Worm (Caenorhabditis elegans): ENCODE data around the gene srd-36.

Gene srd-36

DNA sequence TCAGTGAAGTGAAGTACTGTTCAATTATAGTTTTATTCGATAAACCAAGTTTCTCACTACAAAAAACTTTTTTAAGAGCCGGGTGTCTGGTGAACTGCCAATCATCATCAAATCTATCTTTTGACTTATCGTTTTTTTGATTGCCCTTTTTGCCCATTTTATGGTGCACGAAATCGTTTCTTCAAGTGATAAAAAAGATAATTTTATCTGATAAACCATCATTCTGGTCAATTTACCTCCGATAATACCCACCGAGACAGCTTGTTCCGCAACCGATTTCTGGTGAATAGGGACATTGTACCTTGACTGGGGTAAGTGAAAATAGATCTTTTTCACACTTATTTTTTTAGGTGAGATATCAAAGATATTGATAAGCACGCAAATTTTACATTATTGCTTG, 37.0 kb downstream of the srd-36 start, which contains the start of gene K08H2.10:
TSS of gene K08H2.10 (plus strand) at position 230 of the 400 bp plus-strand sequence.
- TF ChIP-seq elt-2 (tag; optimal IDR thresholded peaks at IDR 0.05) (peak; percentile 92), odd-2 (tag; optimal IDR thresholded peaks at IDR 0.05) (no peak)

DNA sequence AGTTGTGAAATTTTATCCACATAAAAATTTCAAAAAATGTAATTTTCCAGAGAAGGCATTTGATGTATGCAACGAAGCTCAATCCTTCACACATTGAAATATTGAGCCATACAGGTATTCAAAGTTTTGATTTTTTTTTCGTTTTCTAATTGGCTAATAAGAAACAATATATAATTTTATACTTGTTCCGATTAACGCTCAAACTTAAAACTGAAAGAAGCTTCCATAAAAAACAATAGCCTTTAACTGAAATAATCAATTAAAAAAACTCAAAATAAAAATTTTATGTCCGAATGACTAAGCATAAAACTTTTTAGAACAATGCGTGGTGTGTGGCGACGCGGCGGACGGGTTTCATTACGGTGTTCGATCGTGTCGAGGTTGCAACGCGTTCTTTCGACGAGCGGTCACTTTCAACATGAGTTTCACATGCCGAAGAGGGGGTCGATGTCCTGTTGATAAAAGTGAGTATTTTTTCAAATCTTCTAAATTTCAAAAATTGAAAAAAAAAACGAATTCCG, 42.6 kb downstream of the srd-36 start, which contains the start of gene nhr-32:
TSS of gene nhr-32 (plus strand) at position 51 of the 521 bp plus-strand sequence.
- TF ChIP-seq ceh-6 (GFP tag; optimal IDR thresholded peaks at IDR 0.05), result no peak
- TF ChIP-seq ceh-48 (tag; optimal IDR thresholded peaks at IDR 0.05), result no peak
- no peak for TF ChIP-seq fkh-6 (tag; optimal IDR thresholded peaks at IDR 0.05)
- TF ChIP-seq F13H6.1 (tag; optimal IDR thresholded peaks at IDR 0.05), result no peak
- no peak for TF ChIP-seq ztf-16 (tag; optimal IDR thresholded peaks at IDR 0.05)
- no peak for TF ChIP-seq Y22D7AL.16 (tag; optimal IDR thresholded peaks at IDR 0.05)
- TF ChIP-seq unc-42 (tag; optimal IDR thresholded peaks at IDR 0.05), result no peak
- TF ChIP-seq mec-3 (tag; optimal IDR thresholded peaks at IDR 0.05; ENCODE audit: borderline replicate concordance), result no peak
- TF ChIP-seq madf-2 (tag; optimal IDR thresholded peaks at IDR 0.05), result no peak
- no peak for TF ChIP-seq dmd-4 (tag; optimal IDR thresholded peaks at IDR 0.05; ENCODE audit: borderline replicate concordance)
- TF ChIP-seq T23F11.4 (GFP tag; optimal IDR thresholded peaks at IDR 0.05), result no peak

DNA sequence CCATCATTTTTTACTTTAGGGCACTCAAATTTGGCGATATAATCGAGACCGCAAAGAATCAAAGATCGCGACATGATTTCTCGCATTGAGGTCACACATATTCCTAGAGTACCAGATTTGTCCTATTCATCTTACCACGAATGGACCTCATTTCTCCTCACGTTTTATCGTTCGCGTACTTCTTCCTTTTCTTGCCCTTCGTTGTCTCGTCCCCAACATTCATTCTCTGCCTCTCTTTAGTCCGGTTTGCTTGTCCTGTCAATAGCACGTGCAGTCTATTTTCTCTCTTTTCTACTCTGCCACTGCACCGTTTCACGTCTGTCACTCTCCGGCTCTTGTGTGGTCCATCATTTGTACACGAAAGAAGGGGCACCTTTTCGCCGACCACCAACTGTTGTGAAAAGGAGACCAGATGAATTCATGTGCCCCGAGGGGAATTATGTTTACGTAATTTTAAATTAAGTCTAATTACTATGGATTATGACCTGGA, 43.2 kb downstream of the srd-36 start:
- peak; percentile 13 for TF ChIP-seq fkh-6 (tag; optimal IDR thresholded peaks at IDR 0.05)
- TF ChIP-seq elt-4 (tag; optimal IDR thresholded peaks at IDR 0.05), result no peak
- TF ChIP-seq pros-1 (tag; optimal IDR thresholded peaks at IDR 0.05), result no peak
- no peak for TF ChIP-seq pha-4 (tag; optimal IDR thresholded peaks at IDR 0.05)
- TF ChIP-seq hlh-6 (tag; optimal IDR thresholded peaks at IDR 0.05), result peak; percentile 17
- TF ChIP-seq sdc-2 (tag; optimal IDR thresholded peaks at IDR 0.05), result peak; percentile 56
- TF ChIP-seq hlh-15 (tag; optimal IDR thresholded peaks at IDR 0.05), result no peak
- no peak for TF ChIP-seq ttx-3 (tag; optimal IDR thresholded peaks at IDR 0.05)
- no peak for TF ChIP-seq ceh-24 (tag; optimal IDR thresholded peaks at IDR 0.05)
- TF ChIP-seq fax-1 (tag; optimal IDR thresholded peaks at IDR 0.05), result no peak
- no peak for TF ChIP-seq K09A11.1 (tag; optimal IDR thresholded peaks at IDR 0.05; ENCODE audit: insufficient read depth)
- TF ChIP-seq T23F11.4 (GFP tag; optimal IDR thresholded peaks at IDR 0.05), result no peak
- no peak for TF ChIP-seq sox-2 (GFP tag; IDR thresholded peaks at IDR 0.05)
- peak; percentile 51 for TF ChIP-seq rnt-1 (tag; optimal IDR thresholded peaks at IDR 0.05)
- TF ChIP-seq pha-2 (tag; optimal IDR thresholded peaks at IDR 0.05), result no peak
- no peak for TF ChIP-seq ceh-14 (tag; optimal IDR thresholded peaks at IDR 0.05)
- TF ChIP-seq fkh-10 (GFP tag; optimal IDR thresholded peaks at IDR 0.05), result no peak
- TF ChIP-seq ceh-6 (GFP tag; optimal IDR thresholded peaks at IDR 0.05), result no peak
- peak; percentile 41 for TF ChIP-seq unc-42 (tag; optimal IDR thresholded peaks at IDR 0.05)
- no peak for TF ChIP-seq unc-3 (GFP tag; conservative IDR thresholded peaks at IDR 0.05)
- no peak for TF ChIP-seq unc-3 (tag; optimal IDR thresholded peaks at IDR 0.05)
- no peak for TF ChIP-seq che-1 (tag; optimal IDR thresholded peaks at IDR 0.05)
- TF ChIP-seq ceh-18 (tag; optimal IDR thresholded peaks at IDR 0.05), result peak; percentile 50
- no peak for TF ChIP-seq ceh-45 (GFP tag; IDR thresholded peaks at IDR 0.05)
- no peak for TF ChIP-seq nhr-11 (tag; optimal IDR thresholded peaks at IDR 0.05)
- peak; percentile 7 for TF ChIP-seq ets-4 (tag; optimal IDR thresholded peaks at IDR 0.05)
- TF ChIP-seq ama-1 (optimal IDR thresholded peaks at IDR 0.05), result no peak
- TF ChIP-seq tbx-2 (tag; optimal IDR thresholded peaks at IDR 0.05), result peak; percentile 69
- TF ChIP-seq lim-6 (tag; optimal IDR thresholded peaks at IDR 0.05), result no peak
- TF ChIP-seq ceh-2 (tag; optimal IDR thresholded peaks at IDR 0.05), result peak; percentile 14
- peak; percentile 12 for TF ChIP-seq ref-2 (tag; optimal IDR thresholded peaks at IDR 0.05)
- TF ChIP-seq ztf-16 (tag; optimal IDR thresholded peaks at IDR 0.05), result no peak
- no peak for TF ChIP-seq zip-5 (tag; optimal IDR thresholded peaks at IDR 0.05)
- peak; percentile 10 for TF ChIP-seq dve-1 (tag; optimal IDR thresholded peaks at IDR 0.05)
- peak; percentile 16 for TF ChIP-seq ceh-19 (GFP tag; optimal IDR thresholded peaks at IDR 0.05)
- no peak for TF ChIP-seq syd-9 (tag; optimal IDR thresholded peaks at IDR 0.05)
- TF ChIP-seq hlh-8 (tag; optimal IDR thresholded peaks at IDR 0.05), result no peak
- TF ChIP-seq npax-4 (tag; optimal IDR thresholded peaks at IDR 0.05), result no peak
- TF ChIP-seq pax-1 (tag; optimal IDR thresholded peaks at IDR 0.05), result no peak
- no peak for TF ChIP-seq elt-2 (tag; optimal IDR thresholded peaks at IDR 0.05)
- no peak for TF ChIP-seq ceh-9 (tag; optimal IDR thresholded peaks at IDR 0.05)
- TF ChIP-seq gmeb-2 (tag; optimal IDR thresholded peaks at IDR 0.05), result no peak

All from whole organism, late embryonic.